Worm (Caenorhabditis elegans): ENCODE results near the gene tbck-1.
"Not testable (repeated sequence)": the region's sequence is repeated elsewhere in the genome, so short reads cannot be mapped to it uniquely, and the experiment has no call there.

The tbck-1 gene

DNA sequence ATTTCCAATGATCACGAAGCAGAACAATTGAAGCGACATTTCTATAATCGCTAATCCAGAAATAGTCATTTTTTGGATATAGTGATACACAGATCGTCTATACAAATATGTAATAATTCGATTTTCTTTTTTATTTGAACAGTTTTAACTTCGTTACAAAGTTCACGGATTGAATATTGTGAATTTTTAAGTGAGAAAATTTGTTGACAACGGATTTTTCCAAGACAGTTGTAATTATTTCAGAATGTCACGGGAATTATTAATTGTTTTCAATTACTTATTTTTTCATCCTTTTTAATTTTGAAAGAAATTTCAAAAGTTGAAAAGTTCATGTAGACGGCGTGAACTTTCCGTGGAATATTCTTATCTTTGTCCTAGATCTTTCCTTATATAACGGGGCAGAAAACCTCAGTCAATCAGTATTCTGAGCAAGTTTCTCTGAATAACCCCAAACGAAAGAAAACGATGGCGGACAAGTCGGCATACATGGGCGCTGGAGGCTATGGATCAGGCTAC, 13.8 kb downstream of the tbck-1 start, which contains the start of the genes T23B7.2 and nspd-4:
Gene T23B7.2 (minus strand): TSS at position 101 of the 516 bp plus-strand sequence.
Gene nspd-4 (plus strand): TSS at position 466 of the 516 bp plus-strand sequence.
- TF ChIP-seq tra-4 (tag; optimal IDR thresholded peaks at IDR 0.05); scrt-1 (GFP tag; IDR thresholded peaks at IDR 0.05); hmbx-1 (tag; optimal IDR thresholded peaks at IDR 0.05): not testable (repeated sequence)

DNA sequence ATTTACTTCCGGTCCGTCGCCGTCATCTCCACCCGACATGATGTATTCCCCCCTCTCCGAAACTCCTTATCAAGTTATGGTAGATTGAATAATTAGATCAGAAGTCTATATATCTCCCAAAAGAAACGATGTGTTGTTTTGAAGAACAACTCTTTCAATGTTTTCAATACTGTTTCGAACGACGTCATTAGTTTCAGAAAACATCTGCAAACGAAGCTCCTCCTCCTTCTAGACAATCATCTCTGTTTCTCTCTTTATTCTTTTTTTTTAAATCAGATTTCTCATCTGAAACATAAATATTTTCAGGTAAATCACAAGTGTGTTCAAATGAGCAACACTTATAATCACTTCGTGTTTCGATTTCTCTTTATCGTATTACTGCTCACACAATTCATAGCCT, 21.5 kb downstream of the tbck-1 start, which contains the start of gene T23B7.3:
Gene T23B7.3 (plus strand): TSS at position 301 of the 400 bp plus-strand sequence.
- TF ChIP-seq sea-1 (GFP tag; conservative IDR thresholded peaks at IDR 0.05) (no peak), hnd-1 (tag; optimal IDR thresholded peaks at IDR 0.05) (no peak), ceh-13 (GFP tag; optimal IDR thresholded peaks at IDR 0.05) (no peak), aly-1 (tag; optimal IDR thresholded peaks at IDR 0.05) (no peak), tra-4 (tag; optimal IDR thresholded peaks at IDR 0.05) (no peak), tbx-11 (GFP tag; IDR thresholded peaks at IDR 0.05) (no peak), ceh-36 (tag; optimal IDR thresholded peaks at IDR 0.05) (no peak), flt-1 (GFP tag; IDR thresholded peaks at IDR 0.05) (no peak), B0310.2 (tag; optimal IDR thresholded peaks at IDR 0.05) (no peak), tbx-37 (GFP tag; conservative IDR thresholded peaks at IDR 0.05) (no peak), F13C5.2 (tag; optimal IDR thresholded peaks at IDR 0.05) (no peak), hmbx-1 (tag; optimal IDR thresholded peaks at IDR 0.05) (no peak), scrt-1 (GFP tag; IDR thresholded peaks at IDR 0.05) (no peak), ets-7 (tag; optimal IDR thresholded peaks at IDR 0.05) (no peak), hmg-4 (GFP tag; optimal IDR thresholded peaks at IDR 0.05) (no peak), pes-1 (GFP tag; IDR thresholded peaks at IDR 0.05) (no peak), ama-1 (optimal IDR thresholded peaks at IDR 0.05) (no peak)

DNA sequence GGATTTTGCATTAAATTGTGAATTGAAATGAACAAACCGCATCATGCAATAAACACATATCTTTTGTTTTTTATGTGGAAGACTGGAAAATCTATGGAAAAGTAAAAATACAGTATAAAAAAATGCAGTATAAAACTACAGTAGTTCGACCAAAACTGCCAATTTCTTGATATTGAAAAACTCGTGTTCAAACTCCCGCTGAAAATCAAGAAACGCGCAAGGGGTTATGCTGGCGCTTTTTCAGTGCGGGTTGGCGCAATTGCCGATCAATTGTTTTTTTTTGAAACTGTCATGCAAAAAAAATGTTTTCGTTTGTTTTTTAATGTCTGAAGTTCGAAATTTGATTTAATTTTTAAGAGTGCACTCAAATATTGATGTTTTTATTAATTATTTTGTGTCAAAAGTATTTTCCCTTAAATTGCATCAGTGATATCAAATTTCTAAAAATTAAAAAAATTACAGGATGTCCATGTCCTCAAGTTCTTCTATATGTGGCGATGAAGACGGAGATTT, 23.3 kb downstream of the tbck-1 start, which contains the start of gene dnj-9:
Gene dnj-9 (plus strand): TSS at position 463 of the 513 bp plus-strand sequence.
- TF ChIP-seq ceh-36 (tag; optimal IDR thresholded peaks at IDR 0.05) (peak; percentile 30), pes-1 (GFP tag; IDR thresholded peaks at IDR 0.05) (peak; percentile 48; the same call in 1 of the 2 replicates), hnd-1 (tag; optimal IDR thresholded peaks at IDR 0.05) (peak; percentile 32), scrt-1 (GFP tag; IDR thresholded peaks at IDR 0.05) (peak; percentile 59; the same call in 1 of the 2 replicates), tbx-11 (GFP tag; IDR thresholded peaks at IDR 0.05) (no peak), tbx-37 (GFP tag; conservative IDR thresholded peaks at IDR 0.05) (0 out of 2 replicates have a peak, but pooled peaks have one; percentile 31), F13C5.2 (tag; optimal IDR thresholded peaks at IDR 0.05) (peak; percentile 68), hmbx-1 (tag; optimal IDR thresholded peaks at IDR 0.05) (peak; percentile 29), flt-1 (GFP tag; IDR thresholded peaks at IDR 0.05) (peak; percentile 62; the same call in 1 of the 2 replicates), sea-1 (GFP tag; conservative IDR thresholded peaks at IDR 0.05) (no peak)

DNA sequence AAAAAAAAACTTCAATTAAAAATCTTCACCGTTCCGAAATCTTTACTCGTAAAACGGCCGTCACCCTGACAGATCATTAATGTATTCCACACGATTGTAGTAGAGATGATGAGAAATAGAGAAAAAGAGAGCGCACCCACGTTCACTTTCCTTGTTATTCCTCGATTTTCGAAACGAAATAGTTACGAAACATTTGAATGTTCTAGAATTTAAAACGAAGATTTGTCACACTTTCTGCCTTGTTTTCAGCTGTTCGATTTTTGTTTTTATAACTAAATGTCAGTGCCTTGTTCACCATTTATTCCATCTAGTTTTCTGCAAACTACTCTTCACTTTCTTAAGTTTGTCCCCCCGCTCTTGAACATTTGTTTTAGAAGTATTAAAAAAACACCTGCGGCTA, 26.4 kb downstream of the tbck-1 start:
- TF ChIP-seq hmg-4 (GFP tag; optimal IDR thresholded peaks at IDR 0.05) (no peak), tbx-11 (GFP tag; IDR thresholded peaks at IDR 0.05) (no peak), B0310.2 (tag; optimal IDR thresholded peaks at IDR 0.05) (no peak), pes-1 (GFP tag; IDR thresholded peaks at IDR 0.05) (no peak), hnd-1 (tag; optimal IDR thresholded peaks at IDR 0.05) (no peak)

DNA sequence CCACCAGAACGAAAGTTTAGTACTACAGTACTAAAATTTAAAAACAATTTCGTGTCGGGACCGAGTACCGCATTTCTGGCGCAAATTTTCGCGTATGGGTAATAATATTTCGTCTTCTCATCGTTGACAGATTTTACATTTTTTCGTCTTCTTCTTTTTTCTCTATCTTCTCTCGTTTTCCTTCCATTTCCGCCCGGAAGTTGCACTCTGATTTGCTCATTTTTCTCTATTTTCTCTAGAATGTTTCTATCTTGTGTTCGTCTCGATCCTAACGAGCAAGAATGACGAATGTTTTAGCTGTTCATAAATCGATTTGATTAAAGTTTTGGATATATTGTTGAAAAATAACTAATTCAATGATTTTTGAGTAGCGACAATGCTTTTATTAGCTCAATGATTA, 27.1 kb downstream of the tbck-1 start:
- TF ChIP-seq scrt-1 (GFP tag; IDR thresholded peaks at IDR 0.05) = no peak
- no peak for TF ChIP-seq hmbx-1 (tag; optimal IDR thresholded peaks at IDR 0.05)
- no peak for TF ChIP-seq hmg-4 (GFP tag; optimal IDR thresholded peaks at IDR 0.05)
- no peak for TF ChIP-seq F13C5.2 (tag; optimal IDR thresholded peaks at IDR 0.05)
- TF ChIP-seq tbx-11 (GFP tag; IDR thresholded peaks at IDR 0.05) = no peak
- no peak for TF ChIP-seq ceh-13 (GFP tag; optimal IDR thresholded peaks at IDR 0.05)
- TF ChIP-seq aly-1 (tag; optimal IDR thresholded peaks at IDR 0.05) = no peak

DNA sequence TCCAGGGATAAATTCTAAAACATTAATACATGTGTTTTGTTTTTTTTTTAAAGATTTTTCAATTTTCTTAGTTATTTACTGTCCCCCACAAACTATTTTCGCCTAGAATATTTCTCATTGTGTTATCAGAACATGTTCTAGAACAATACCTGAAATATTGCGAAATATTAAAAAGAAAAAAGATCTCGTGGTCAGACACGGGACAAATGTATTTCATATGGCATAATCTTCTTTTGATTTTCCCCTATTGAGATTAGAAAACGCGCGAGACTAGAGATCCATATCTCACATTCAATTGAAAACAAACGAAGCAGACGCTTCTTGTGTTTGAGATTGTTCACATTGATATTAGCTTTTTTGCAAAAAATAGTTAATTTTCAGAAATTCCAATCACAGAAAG, 27.8 kb downstream of the tbck-1 start:
- no peak for TF ChIP-seq ceh-36 (tag; optimal IDR thresholded peaks at IDR 0.05)
- no peak for TF ChIP-seq B0310.2 (tag; optimal IDR thresholded peaks at IDR 0.05)
- no peak for TF ChIP-seq hnd-1 (tag; optimal IDR thresholded peaks at IDR 0.05)
- TF ChIP-seq ets-7 (tag; optimal IDR thresholded peaks at IDR 0.05) = no peak
- TF ChIP-seq aly-1 (tag; optimal IDR thresholded peaks at IDR 0.05) = no peak
- no peak for TF ChIP-seq ama-1 (optimal IDR thresholded peaks at IDR 0.05)
- TF ChIP-seq tbx-37 (GFP tag; conservative IDR thresholded peaks at IDR 0.05) = no peak
- TF ChIP-seq F13C5.2 (tag; optimal IDR thresholded peaks at IDR 0.05) = no peak
- TF ChIP-seq scrt-1 (GFP tag; IDR thresholded peaks at IDR 0.05) = no peak
- TF ChIP-seq flt-1 (GFP tag; IDR thresholded peaks at IDR 0.05) = no peak
- TF ChIP-seq ceh-13 (GFP tag; optimal IDR thresholded peaks at IDR 0.05) = no peak
- no peak for TF ChIP-seq hmbx-1 (tag; optimal IDR thresholded peaks at IDR 0.05)
- TF ChIP-seq tbx-11 (GFP tag; IDR thresholded peaks at IDR 0.05) = no peak

DNA sequence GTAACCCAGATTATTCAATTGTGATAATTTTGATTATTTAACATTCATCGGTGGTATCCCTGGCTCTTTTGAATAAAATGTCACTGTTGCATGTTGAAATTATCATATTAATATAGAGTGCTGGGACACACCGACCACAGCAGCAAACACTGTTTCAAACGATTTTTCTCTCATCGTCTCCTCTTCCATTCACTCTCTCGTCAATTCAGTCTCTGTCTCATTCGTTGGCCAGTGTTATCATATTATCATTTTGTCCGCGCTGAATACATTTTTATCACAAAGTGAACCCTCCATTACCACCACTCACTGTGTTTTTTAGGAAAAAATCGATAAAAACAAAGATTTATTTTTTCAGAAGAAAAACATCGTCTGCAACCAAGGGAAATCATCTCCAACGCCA, 28.7 kb downstream of the tbck-1 start:
- TF ChIP-seq hnd-1 (tag; optimal IDR thresholded peaks at IDR 0.05) = no peak
- no peak for TF ChIP-seq scrt-1 (GFP tag; IDR thresholded peaks at IDR 0.05)

DNA sequence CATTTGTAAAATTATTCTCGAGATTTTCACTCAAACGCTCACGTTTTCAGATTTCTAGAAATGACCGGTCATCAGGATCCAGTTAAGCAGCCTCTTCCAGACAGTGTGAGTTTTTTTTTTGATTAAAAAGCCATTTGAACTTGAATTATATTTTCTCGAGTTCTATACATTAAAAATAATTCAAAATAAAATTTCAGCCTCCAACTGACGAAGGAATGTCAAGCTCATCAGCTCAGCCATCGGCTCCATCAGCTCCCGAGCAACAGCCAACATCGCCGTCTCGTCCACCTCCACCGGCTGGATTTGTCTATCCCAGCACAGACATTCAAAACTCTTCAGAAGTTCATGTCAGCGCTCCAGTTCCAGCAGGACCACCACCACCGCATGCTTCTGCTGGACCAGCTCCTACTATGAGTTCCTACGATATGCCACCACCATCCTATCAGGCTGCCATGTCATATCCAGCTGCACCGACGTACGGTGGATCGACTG, 29.6 kb downstream of the tbck-1 start, which contains the start of gene F11G11.5:
Gene F11G11.5 (plus strand): TSS at position 51 of the 492 bp plus-strand sequence.
- TF ChIP-seq tbx-11 (GFP tag; IDR thresholded peaks at IDR 0.05) = no peak
- TF ChIP-seq ets-7 (tag; optimal IDR thresholded peaks at IDR 0.05) = no peak
- TF ChIP-seq hnd-1 (tag; optimal IDR thresholded peaks at IDR 0.05) = no peak
- TF ChIP-seq ama-1 (optimal IDR thresholded peaks at IDR 0.05) = no peak
- no peak for TF ChIP-seq pes-1 (GFP tag; IDR thresholded peaks at IDR 0.05)
- no peak for TF ChIP-seq flt-1 (GFP tag; IDR thresholded peaks at IDR 0.05)

Measured in whole organism, early embryonic.